Worm (Caenorhabditis elegans): Measurements from ENCODE around the gene ZK54.3.

Gene ZK54.3

ce11 chrX:17420585-17421459, 46.0 kb downstream of the ZK54.3 start (continued):
- TF ChIP-seq lsy-2 (tag; optimal IDR thresholded peaks at IDR 0.05) (peak in 1 of 2 experiments; percentile 30), mxl-3 (GFP tag; optimal IDR thresholded peaks at IDR 0.05) (no peak), ceh-62 (tag; optimal IDR thresholded peaks at IDR 0.05) (no peak), lin-39 (tag; optimal IDR thresholded peaks at IDR 0.05) (no peak), nhr-28 (tag; optimal IDR thresholded peaks at IDR 0.05) (no peak), arid-1 (GFP tag; conservative IDR thresholded peaks at IDR 0.05) (no peak), egl-27 (tag; optimal IDR thresholded peaks at IDR 0.05) (no peak)

- TF ChIP-seq cey-2 (tag; optimal IDR thresholded peaks at IDR 0.05; ENCODE audit: borderline replicate concordance, insufficient read depth): no peak
- TF ChIP-seq nhr-25 (tag; optimal IDR thresholded peaks at IDR 0.05; ENCODE audit: borderline replicate concordance, insufficient read depth): peak; percentile 91
- TF ChIP-seq Y48G9A.11 (GFP tag; IDR thresholded peaks at IDR 0.05): no peak
- TF ChIP-seq nhr-102 (tag; optimal IDR thresholded peaks at IDR 0.05): peak; percentile 63
- no peak for TF ChIP-seq F10B5.3 (tag; optimal IDR thresholded peaks at IDR 0.05)
- TF ChIP-seq D1046.2 (GFP tag; IDR thresholded peaks at IDR 0.05): no peak
- TF ChIP-seq Y75B8A.6 (GFP tag; IDR thresholded peaks at IDR 0.05): peak; percentile 25; the same call in 1 of the 2 replicates
- TF ChIP-seq zip-11 (GFP tag; IDR thresholded peaks at IDR 0.05): no peak
- no peak for TF ChIP-seq aly-2 (tag; optimal IDR thresholded peaks at IDR 0.05)
- no peak for TF ChIP-seq ZK337.2 (GFP tag; IDR thresholded peaks at IDR 0.05)
- no peak for TF ChIP-seq skn-1 (tag; optimal IDR thresholded peaks at IDR 0.05)
- TF ChIP-seq R02D3.7 (tag; optimal IDR thresholded peaks at IDR 0.05): no peak
- no peak for TF ChIP-seq vab-7 (GFP tag; IDR thresholded peaks at IDR 0.05)
- TF ChIP-seq saeg-2 (GFP tag; IDR thresholded peaks at IDR 0.05): no peak
- TF ChIP-seq nhr-10 (tag; optimal IDR thresholded peaks at IDR 0.05): peak; percentile 5
- TF ChIP-seq fos-1 (tag; optimal IDR thresholded peaks at IDR 0.05): no peak
- no peak for TF ChIP-seq ztf-7 (tag; optimal IDR thresholded peaks at IDR 0.05)
- no peak for TF ChIP-seq dmd-9 (GFP tag; IDR thresholded peaks at IDR 0.05)
- TF ChIP-seq duxl-1 (tag; optimal IDR thresholded peaks at IDR 0.05; ENCODE audit: poor library complexity): peak; percentile 84
- TF ChIP-seq daf-16 (GFP tag; optimal IDR thresholded peaks at IDR 0.05): no peak
- TF ChIP-seq daf-16 (tag; optimal IDR thresholded peaks at IDR 0.05): no peak
- no peak for TF ChIP-seq mxl-2 (GFP tag; conservative IDR thresholded peaks at IDR 0.05)
- TF ChIP-seq F37D6.2 (tag; optimal IDR thresholded peaks at IDR 0.05): no peak
- no peak for TF ChIP-seq zip-2 (tag; optimal IDR thresholded peaks at IDR 0.05)
- peak; percentile 22 for TF ChIP-seq T20F7.1 (GFP tag; optimal IDR thresholded peaks at IDR 0.05)
- TF ChIP-seq ZK546.5 (tag; optimal IDR thresholded peaks at IDR 0.05): no peak
- no peak for TF ChIP-seq ctbp-1 (GFP tag; IDR thresholded peaks at IDR 0.05)
- no peak for TF ChIP-seq ceh-82 (tag; optimal IDR thresholded peaks at IDR 0.05)
- TF ChIP-seq Y5F2A.4 (GFP tag; optimal IDR thresholded peaks at IDR 0.05): no peak
- no peak for TF ChIP-seq nhr-41 (GFP tag; IDR thresholded peaks at IDR 0.05)
- no peak for TF ChIP-seq arid-1 (GFP tag; conservative IDR thresholded peaks at IDR 0.05)
- TF ChIP-seq ceh-32 (tag; optimal IDR thresholded peaks at IDR 0.05; ENCODE audit: poor library complexity): no peak
- TF ChIP-seq zag-1 (tag; optimal IDR thresholded peaks at IDR 0.05): no peak
- peak; percentile 50 for TF ChIP-seq nhr-77 (tag; optimal IDR thresholded peaks at IDR 0.05)
- no peak; the same call in 1 of the 2 replicates for TF ChIP-seq lim-7 (GFP tag; IDR thresholded peaks at IDR 0.05)
- no peak for TF ChIP-seq ces-1 (GFP tag; optimal IDR thresholded peaks at IDR 0.05)
- no peak for TF ChIP-seq hmg-1.1 (GFP tag; IDR thresholded peaks at IDR 0.05)
- TF ChIP-seq Y105C5A.15 (GFP tag; IDR thresholded peaks at IDR 0.05): no peak
- TF ChIP-seq dve-1 (tag; optimal IDR thresholded peaks at IDR 0.05; ENCODE audit: insufficient read depth): peak; percentile 52
- TF ChIP-seq lsy-2 (tag; optimal IDR thresholded peaks at IDR 0.05): peak; percentile 21 to 74
- TF ChIP-seq jun-1 (tag; optimal IDR thresholded peaks at IDR 0.05): peak; percentile 39
Measured at ce11 chrX:17419813-17420584, 46.8 kb downstream of the ZK54.3 start.
